Worm (Caenorhabditis elegans): ENCODE measurements around the gene T02H6.11.
A peak's percentile ranks its signal among the peaks of the same experiment; 100 is the strongest.
"Not testable (repeated sequence)": the region's sequence is repeated elsewhere in the genome, so short reads cannot be mapped to it uniquely, and the experiment has no call there.

DNA sequence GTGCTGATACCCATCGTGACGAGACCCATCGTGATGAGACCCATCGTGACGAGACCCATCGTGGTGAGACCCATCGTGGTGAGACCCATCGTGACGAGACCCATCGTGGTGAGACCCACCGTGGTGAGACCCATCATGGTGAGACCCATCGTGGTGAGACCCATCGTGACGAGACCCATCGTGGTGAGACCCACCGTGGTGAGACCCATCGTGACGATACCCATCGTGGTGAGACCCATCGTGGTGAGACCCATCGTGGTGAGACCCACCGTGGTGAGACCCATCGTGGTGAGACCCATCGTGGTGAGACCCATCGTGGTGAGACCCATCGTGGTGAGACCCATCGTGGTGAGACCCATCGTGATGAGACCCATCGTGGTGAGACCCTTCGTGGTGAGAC is 2.5 kb downstream of the T02H6.11 start:
- not testable (repeated sequence) for TF ChIP-seq cog-1 (tag; optimal IDR thresholded peaks at IDR 0.05); ztf-29 (GFP tag; IDR thresholded peaks at IDR 0.05); med-1 (GFP tag; optimal IDR thresholded peaks at IDR 0.05; ENCODE audit: insufficient read depth)
- TF ChIP-seq tab-1 (GFP tag; IDR thresholded peaks at IDR 0.05), result 0 out of 2 replicates have a peak, but pooled peaks have one; percentile 45

Measured in whole organism, midembryonic.